Worm (Caenorhabditis elegans) whole organism, L1 larva: ENCODE results near the gene C16C8.14.

ENCODE experiments used
- blmp-1 ChIP-seq: fragments of 150-350 bp; optimal IDR thresholded peaks from 2 replicates; lab custom pipeline; 2014; ENCODE audit warnings: missing biosample characterization, missing genetic modification characterization
- fos-1 ChIP-seq: fragments of 150-350 bp; optimal IDR thresholded peaks from 2 replicates; lab custom pipeline; 2014; ENCODE audit warnings: missing biosample characterization, missing genetic modification characterization
- isw-1 ChIP-seq: fragments of 200-800 bp; sonication (Bioruptor generic); IDR thresholded peaks from 2 replicates; pipeline ENCODE4 v1.3.6; 2022; ENCODE audit warnings: missing genetic modification characterization, missing compliant biosample characterization
- nhr-28 ChIP-seq: fragments of 150-350 bp; optimal IDR thresholded peaks from 2 replicates; lab custom pipeline; 2014; ENCODE audit warnings: missing biosample characterization, missing genetic modification characterization
- nhr-84 ChIP-seq: sonication (generic microtip); optimal IDR thresholded peaks from 2 replicates; lab custom pipeline; 2017; ENCODE audit warnings: missing biosample characterization, missing genetic modification characterization
- skn-1 ChIP-seq: fragments of 150-350 bp; optimal IDR thresholded peaks from 2 replicates; lab custom pipeline; 2014; ENCODE audit warnings: missing biosample characterization, missing genetic modification characterization
- unc-62 ChIP-seq: fragments of 150-350 bp; optimal IDR thresholded peaks from 2 replicates; lab custom pipeline; 2014; ENCODE audit warnings: missing biosample characterization, missing genetic modification reagents, missing genetic modification characterization
- unc-86 ChIP-seq: sonication (generic microtip); optimal IDR thresholded peaks from 2 replicates; lab custom pipeline; 2016; ENCODE audit warnings: missing genetic modification characterization, missing compliant biosample characterization
- xbp-1 ChIP-seq: sonication (generic microtip); optimal IDR thresholded peaks from 2 replicates; lab custom pipeline; 2016; ENCODE audit warnings: missing genetic modification characterization, missing compliant biosample characterization
- zag-1 ChIP-seq: fragments of 150-350 bp; optimal IDR thresholded peaks from 2 replicates; lab custom pipeline; 2014; ENCODE audit warnings: missing biosample characterization, missing genetic modification characterization

DNA sequence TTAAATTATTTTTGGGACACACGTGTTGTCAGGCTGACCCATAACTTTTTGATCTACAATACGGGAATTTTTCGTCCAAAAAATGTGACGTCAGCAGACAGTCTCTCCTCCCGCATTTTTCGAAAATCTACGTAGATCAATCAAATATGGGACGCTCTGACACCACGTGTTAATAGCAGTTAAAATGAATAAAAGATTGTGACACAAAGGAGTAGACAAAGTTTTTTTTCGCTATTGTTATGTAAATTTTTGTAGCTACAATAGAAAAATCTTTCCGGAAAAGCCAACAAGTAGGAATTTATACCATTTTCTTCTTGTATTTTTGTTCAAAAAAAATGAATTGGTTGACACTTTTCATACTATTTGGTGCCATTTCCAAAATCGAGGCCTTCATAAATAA lies 8.2 kb upstream of the C16C8.14 start, which contains the start of gene C16C8.27:
- TF ChIP-seq zag-1 (tag; lab: Kevin White, UChicago) (no peak), skn-1 (tag; lab: Kevin White, UChicago) (no peak), unc-62 (no peak), unc-86 (tag; lab: Kevin White, UChicago) (no peak), nhr-84 (tag; lab: Kevin White, UChicago) (no peak), isw-1 (GFP tag; lab: Robert Waterston, UW) (no peak), nhr-28 (tag; lab: Kevin White, UChicago) (no peak), blmp-1 (tag; lab: Kevin White, UChicago) (no peak), xbp-1 (tag; lab: Kevin White, UChicago) (no peak), fos-1 (no peak)
